Worm (Caenorhabditis elegans) whole organism, mixed stage, embryonic: ENCODE results near the gene C45B2.3.

Experiments
- blmp-1 ChIP-seq: fragments of 150-350 bp; optimal IDR thresholded peaks from 2 replicates; lab custom pipeline; 2014; ENCODE audit warnings: missing biosample characterization, missing genetic modification characterization
- ceh-83 ChIP-seq: fragments of 200-800 bp; sonication (Bioruptor generic); optimal IDR thresholded peaks from 2 replicates; lab custom pipeline; 2018; ENCODE audit warnings: mild to moderate bottlenecking, missing genetic modification characterization, missing compliant biosample characterization
- ces-1 ChIP-seq: fragments of 150-350 bp; optimal IDR thresholded peaks from 2 replicates; lab custom pipeline; 2014; ENCODE audit warnings: missing biosample characterization, missing genetic modification reagents, missing genetic modification characterization
- elt-1 ChIP-seq: sonication (generic microtip); optimal IDR thresholded peaks from 2 replicates; lab custom pipeline; 2017; ENCODE audit warnings: missing genetic modification characterization, mild to moderate bottlenecking, missing compliant biosample characterization, antibody characterized with exemption, moderate library complexity, borderline replicate concordance; ENCODE audit not compliant: insufficient read depth
- elt-3 ChIP-seq: fragments of 150-350 bp; optimal IDR thresholded peaks from 2 replicates; lab custom pipeline; 2014; ENCODE audit warnings: missing biosample characterization, missing genetic modification characterization
- lsy-2 ChIP-seq: fragments of 150-350 bp; optimal IDR thresholded peaks from 2 replicates; lab custom pipeline; 2014; ENCODE audit warnings: missing biosample characterization, missing genetic modification characterization
- mls-2 ChIP-seq: sonication (generic microtip); optimal IDR thresholded peaks from 2 replicates; lab custom pipeline; 2016; ENCODE audit warnings: mild to moderate bottlenecking, missing genetic modification characterization, moderate library complexity, missing compliant biosample characterization
- nhr-237 ChIP-seq: fragments of 150-350 bp; optimal IDR thresholded peaks from 2 replicates; lab custom pipeline; 2014; ENCODE audit warnings: missing biosample characterization, missing genetic modification characterization
- nhr-28 ChIP-seq: fragments of 150-350 bp; optimal IDR thresholded peaks from 2 replicates; lab custom pipeline; 2014; ENCODE audit warnings: missing biosample characterization, missing genetic modification characterization
- nhr-76 ChIP-seq: sonication (generic microtip); optimal IDR thresholded peaks from 2 replicates; lab custom pipeline; 2017; ENCODE audit warnings: missing biosample characterization, missing genetic modification characterization
- pha-4 ChIP-seq: fragments of 150-350 bp; optimal IDR thresholded peaks from 2 replicates; lab custom pipeline; 2018; ENCODE audit warnings: missing biosample characterization, missing genetic modification reagents, missing genetic modification characterization
- snpc-4 ChIP-seq: fragments of 150-350 bp; optimal IDR thresholded peaks from 2 replicates; lab custom pipeline; 2014; ENCODE audit warnings: missing biosample characterization, missing genetic modification characterization
- unc-62 ChIP-seq: fragments of 150-350 bp; optimal IDR thresholded peaks from 2 replicates; lab custom pipeline; 2014; ENCODE audit warnings: missing biosample characterization, missing genetic modification reagents, missing genetic modification characterization
- ztf-11 ChIP-seq: fragments of 150-350 bp; optimal IDR thresholded peaks from 2 replicates; lab custom pipeline; 2014; ENCODE audit warnings: missing biosample characterization, missing genetic modification characterization

ce11 chrX:6103297-6103696 is 20.5 kb downstream of the C45B2.3 start, which contains the start of gene C15H9.11:
- TF ChIP-seq pha-4 (tag; lab: Kevin White, UChicago), result no peak
- TF ChIP-seq elt-3 (tag; lab: Kevin White, UChicago), result no peak
- no peak for TF ChIP-seq snpc-4
- TF ChIP-seq unc-62 (GFP tag; lab: Kevin White, UChicago), result no peak
- no peak for TF ChIP-seq blmp-1 (tag; lab: Kevin White, UChicago)
- no peak for TF ChIP-seq elt-1 (tag; lab: Kevin White, UChicago)
- no peak for TF ChIP-seq nhr-237 (tag; lab: Kevin White, UChicago)
- TF ChIP-seq ces-1 (GFP tag; lab: Kevin White, UChicago), result no peak
- TF ChIP-seq nhr-28 (tag; lab: Kevin White, UChicago), result no peak
- no peak for TF ChIP-seq nhr-76 (tag; lab: Kevin White, UChicago)
- no peak for TF ChIP-seq lsy-2 (tag; lab: Kevin White, UChicago)
- no peak for TF ChIP-seq ztf-11
- TF ChIP-seq ceh-83 (GFP tag; lab: Kevin White, UChicago), result no peak
- no peak for TF ChIP-seq mls-2
